Worm (Caenorhabditis elegans) whole organism, young adult: ENCODE data around the gene F26C11.4.

Experiments
- B0035.1 ChIP-seq: sonication (generic microtip); optimal IDR thresholded peaks from 2 replicates; lab custom pipeline; 2016; ENCODE audit warnings: missing genetic modification characterization, mild to moderate bottlenecking, missing compliant biosample characterization, missing genotype, missing genetic modification reagents
- F37B4.10 ChIP-seq: fragments of 200-800 bp; sonication (Bioruptor generic); IDR thresholded peaks from 2 replicates; pipeline ENCODE4 v1.3.6; 2022; ENCODE audit warnings: missing genetic modification characterization, missing compliant biosample characterization
- attf-3 ChIP-seq: fragments of 200-800 bp; sonication (Bioruptor generic); conservative IDR thresholded peaks from 2 replicates; pipeline ENCODE4 v1.3.6; 2022; ENCODE audit warnings: missing genetic modification reagents, missing genetic modification characterization, missing compliant biosample characterization
- die-1 ChIP-seq: sonication (generic microtip); optimal IDR thresholded peaks from 2 replicates; lab custom pipeline; 2016; ENCODE audit warnings: missing genotype, mild to moderate bottlenecking, missing genetic modification characterization, missing compliant biosample characterization
- hlh-12 ChIP-seq: sonication (generic microtip); optimal IDR thresholded peaks from 2 replicates; lab custom pipeline; 2016; ENCODE audit warnings: missing genetic modification characterization, missing compliant biosample characterization
- lsy-27 ChIP-seq: sonication (generic microtip); optimal IDR thresholded peaks from 2 replicates; lab custom pipeline; 2017; ENCODE audit warnings: missing genetic modification characterization, mild to moderate bottlenecking, missing compliant biosample characterization, antibody characterized with exemption, missing genotype, borderline replicate concordance; ENCODE audit not compliant: insufficient read depth
- nhr-27 ChIP-seq: fragments of 200-800 bp; sonication (Bioruptor generic); optimal IDR thresholded peaks from 2 replicates; lab custom pipeline; 2018; ENCODE audit warnings: mild to moderate bottlenecking, missing genetic modification characterization, moderate library complexity, missing compliant biosample characterization
- tbp1 ChIP-seq: fragments of 200-800 bp; sonication (Bioruptor generic); optimal IDR thresholded peaks from 2 replicates; lab custom pipeline; 2018; ENCODE audit warnings: mild to moderate bottlenecking, missing genetic modification characterization, missing compliant biosample characterization

ce11 chrII:9872961-9873360 lies 43.1 kb downstream of the F26C11.4 start, which contains the start of gene chil-8:
- TF ChIP-seq attf-3 (GFP tag; lab: Robert Waterston, UW) (no peak), B0035.1 (tag; lab: Kevin White, UChicago) (no peak), die-1 (no peak), F37B4.10 (GFP tag; lab: Robert Waterston, UW) (no peak), lsy-27 (tag; lab: Kevin White, UChicago) (no peak), nhr-27 (tag; lab: Kevin White, UChicago) (no peak), tbp1 (GFP tag; lab: Kevin White, UChicago) (no peak), hlh-12 (tag; lab: Kevin White, UChicago) (no peak)
